Fruit fly (Drosophila melanogaster) whole organism, embryonic: Measurements from ENCODE around the gene UQCR-C2.

Source experiments
- Atf-2 ChIP-seq: fragments of 200-800 bp; sonication (Bioruptor generic); optimal IDR thresholded peaks from 2 replicates; lab custom pipeline; 2016; ENCODE audit warnings: missing biosample characterization, missing genetic modification characterization
- CG10321 ChIP-seq: fragments of 200-800 bp; sonication (Bioruptor generic); IDR thresholded peaks from 2 replicates; pipeline ENCODE4 v1.3.6; 2022; ENCODE audit warnings: missing biosample characterization, missing genetic modification characterization
- CG10462 ChIP-seq: fragments of 200-800 bp; sonication (Bioruptor generic); optimal IDR thresholded peaks from 2 replicates; lab custom pipeline; 2016; ENCODE audit warnings: missing biosample characterization, missing genetic modification characterization
- CG11247 ChIP-seq: fragments of 200-800 bp; sonication (Bioruptor generic); IDR thresholded peaks from 2 replicates; pipeline ENCODE4 v1.3.6; 2022; ENCODE audit warnings: missing biosample characterization, missing genetic modification characterization
- CG12155 ChIP-seq: fragments of 200-800 bp; sonication (Bioruptor generic); optimal IDR thresholded peaks from 3 replicates; lab custom pipeline; 2016; ENCODE audit warnings: missing biosample characterization, missing genetic modification characterization
- CG13287 ChIP-seq: fragments of 200-800 bp; sonication (Bioruptor generic); IDR thresholded peaks from 2 replicates; pipeline ENCODE4 v1.3.6; 2022; ENCODE audit warnings: missing biosample characterization, missing genetic modification characterization; ENCODE audit not compliant: partially characterized antibody
- CG13424 ChIP-seq: fragments of 200-800 bp; sonication (Bioruptor generic); optimal IDR thresholded peaks from 2 replicates; lab custom pipeline; 2019; ENCODE audit warnings: missing biosample characterization, mild to moderate bottlenecking, missing genetic modification characterization, moderate library complexity
- CG15514 ChIP-seq: fragments of 200-800 bp; sonication (Bioruptor generic); optimal IDR thresholded peaks from 3 replicates; lab custom pipeline; 2017; ENCODE audit warnings: missing biosample characterization, missing genetic modification characterization, mild to moderate bottlenecking, moderate library complexity, missing genetic modification reagents
- CG31224 ChIP-seq: fragments of 200-800 bp; sonication (Bioruptor generic); IDR thresholded peaks from 2 replicates; pipeline ENCODE4 v1.3.6; 2022; ENCODE audit warnings: missing biosample characterization, missing genetic modification characterization
- CG33213 ChIP-seq: fragments of 200-800 bp; sonication (Bioruptor generic); optimal IDR thresholded peaks from 3 replicates; lab custom pipeline; 2016; ENCODE audit warnings: missing biosample characterization, missing genetic modification characterization
- CG34422 ChIP-seq: fragments of 200-800 bp; sonication (Bioruptor generic); IDR thresholded peaks from 3 replicates; pipeline ENCODE4 v1.3.6; 2022; ENCODE audit warnings: missing biosample characterization, missing genetic modification characterization
- CG42726 ChIP-seq: fragments of 200-800 bp; sonication (Bioruptor generic); IDR thresholded peaks from 2 replicates; pipeline ENCODE4 v1.3.6; 2022; ENCODE audit warnings: missing biosample characterization, missing genetic modification characterization; ENCODE audit not compliant: partially characterized antibody
- CG4707 ChIP-seq: fragments of 200-800 bp; sonication (Bioruptor generic); optimal IDR thresholded peaks from 2 replicates; lab custom pipeline; 2018; ENCODE audit warnings: missing biosample characterization, mild to moderate bottlenecking, missing genetic modification characterization, moderate library complexity
- CG7987 ChIP-seq: fragments of 200-800 bp; sonication (Bioruptor generic); optimal IDR thresholded peaks from 2 replicates; lab custom pipeline; 2018; ENCODE audit warnings: missing biosample characterization, mild to moderate bottlenecking, missing genetic modification characterization, moderate library complexity
- CG8281 ChIP-seq: fragments of 200-800 bp; sonication (Bioruptor generic); optimal IDR thresholded peaks from 2 replicates; lab custom pipeline; 2018; ENCODE audit warnings: missing biosample characterization, mild to moderate bottlenecking, missing genetic modification characterization, moderate library complexity
- CG8290 ChIP-seq, 3 experiments: fragments of 200-800 bp; sonication (Bioruptor generic); optimal IDR thresholded peaks; 2 replicates each; lab custom pipeline; 2016 to 2019; ENCODE audit warnings: missing biosample characterization in 3 of 3, missing genetic modification characterization in 3 of 3, mild to moderate bottlenecking in 2 of 3, moderate library complexity in 1 of 3
- CG9609 ChIP-seq: fragments of 200-800 bp; sonication (Bioruptor generic); optimal IDR thresholded peaks from 3 replicates; lab custom pipeline; 2016; ENCODE audit warnings: missing biosample characterization, missing genetic modification characterization
- Camta ChIP-seq: fragments of 200-800 bp; sonication (Bioruptor generic); optimal IDR thresholded peaks from 2 replicates; lab custom pipeline; 2016; ENCODE audit warnings: missing biosample characterization, missing genetic modification characterization
- Dek ChIP-seq: fragments of 200-800 bp; sonication (Bioruptor generic); optimal IDR thresholded peaks from 3 replicates; lab custom pipeline; 2019; ENCODE audit warnings: missing biosample characterization, mild to moderate bottlenecking, missing genetic modification characterization, moderate library complexity
- Dfd ChIP-seq, 2 experiments: fragments of >200 bp; optimal IDR thresholded peaks; 2 replicates each; lab custom pipeline; 2017; ENCODE audit warnings: missing biosample characterization in 2 of 2, missing genetic modification characterization in 2 of 2
- H15 ChIP-seq: fragments of 200-800 bp; sonication (Bioruptor generic); IDR thresholded peaks from 3 replicates; pipeline ENCODE4 v1.3.6; 2022; ENCODE audit warnings: missing biosample characterization, missing genetic modification characterization
- HHEX ChIP-seq: fragments of 200-800 bp; sonication (Bioruptor generic); optimal IDR thresholded peaks from 3 replicates; lab custom pipeline; 2017; ENCODE audit warnings: missing biosample characterization, mild to moderate bottlenecking, missing genetic modification characterization, missing genetic modification reagents
- HLH4C ChIP-seq: fragments of 200-800 bp; sonication (Bioruptor generic); IDR thresholded peaks from 3 replicates; pipeline ENCODE4 v1.3.6; 2022; ENCODE audit warnings: missing biosample characterization, missing genetic modification characterization; ENCODE audit not compliant: partially characterized antibody
- Hr39 ChIP-seq: fragments of >200 bp; optimal IDR thresholded peaks from 2 replicates; lab custom pipeline; 2017
- Hsf ChIP-seq: fragments of 200-800 bp; sonication (Bioruptor generic); optimal IDR thresholded peaks from 3 replicates; lab custom pipeline; 2016; ENCODE audit warnings: missing biosample characterization, missing genetic modification characterization
- NfI ChIP-seq: fragments of 200-800 bp; sonication (Bioruptor generic); optimal IDR thresholded peaks from 3 replicates; lab custom pipeline; 2018; ENCODE audit warnings: missing biosample characterization, mild to moderate bottlenecking, missing genetic modification characterization, moderate library complexity
- Oli ChIP-seq: fragments of 200-800 bp; sonication (Bioruptor generic); optimal IDR thresholded peaks from 2 replicates; lab custom pipeline; 2018; ENCODE audit warnings: missing biosample characterization, mild to moderate bottlenecking, missing genetic modification characterization, moderate library complexity
- Scr ChIP-seq: fragments of 200-800 bp; sonication (Bioruptor generic); IDR thresholded peaks from 2 replicates; pipeline ENCODE4 v1.3.6; 2022; ENCODE audit warnings: missing biosample characterization, missing genetic modification characterization; ENCODE audit not compliant: partially characterized antibody
- Sry-β ChIP-seq: fragments of 200-800 bp; sonication (Bioruptor generic); optimal IDR thresholded peaks from 2 replicates; lab custom pipeline; 2018; ENCODE audit warnings: missing biosample characterization, mild to moderate bottlenecking, missing genetic modification characterization, moderate library complexity
- Stat92E ChIP-seq, 3 experiments: fragments of >200 bp in 2 of 3; fragments of 200-800 bp in 1 of 3; sonication (Bioruptor generic) in 1 of 3; optimal IDR thresholded peaks; 2 replicates each; lab custom pipeline; 2017 to 2019; ENCODE audit warnings: missing biosample characterization in 3 of 3, missing genetic modification characterization in 3 of 3, mild to moderate bottlenecking in 1 of 3, moderate library complexity in 1 of 3
- Vsx1 ChIP-seq: fragments of 200-800 bp; sonication (Bioruptor generic); optimal IDR thresholded peaks from 2 replicates; lab custom pipeline; 2017; ENCODE audit warnings: missing biosample characterization, mild to moderate bottlenecking, missing genetic modification characterization, missing genetic modification reagents
- az2 ChIP-seq: fragments of 200-800 bp; sonication (Bioruptor generic); optimal IDR thresholded peaks from 3 replicates; lab custom pipeline; 2016; ENCODE audit warnings: missing biosample characterization, missing genetic modification characterization
- disco-r ChIP-seq: fragments of 200-800 bp; sonication (Bioruptor generic); optimal IDR thresholded peaks from 2 replicates; lab custom pipeline; 2016; ENCODE audit warnings: missing biosample characterization, missing genetic modification characterization
- dmrt99B ChIP-seq: fragments of 200-800 bp; sonication (Bioruptor generic); optimal IDR thresholded peaks from 2 replicates; lab custom pipeline; 2018; ENCODE audit warnings: missing biosample characterization, mild to moderate bottlenecking, missing genetic modification characterization, moderate library complexity
- eyg ChIP-seq: fragments of 200-800 bp; sonication (Bioruptor generic); optimal IDR thresholded peaks from 3 replicates; lab custom pipeline; 2016; ENCODE audit warnings: missing biosample characterization, missing genetic modification characterization
- fd3F ChIP-seq: fragments of 200-800 bp; sonication (Bioruptor generic); optimal IDR thresholded peaks from 2 replicates; lab custom pipeline; 2018; ENCODE audit warnings: missing biosample characterization, mild to moderate bottlenecking, missing genetic modification characterization, moderate library complexity
- gcm ChIP-seq: fragments of 200-800 bp; sonication (Bioruptor generic); optimal IDR thresholded peaks from 2 replicates; lab custom pipeline; 2019; ENCODE audit warnings: missing biosample characterization, mild to moderate bottlenecking, missing genetic modification characterization, moderate library complexity
- gsb-n ChIP-seq: fragments of 200-800 bp; sonication (Bioruptor generic); optimal IDR thresholded peaks from 3 replicates; lab custom pipeline; 2018; ENCODE audit warnings: missing biosample characterization, mild to moderate bottlenecking, missing genetic modification characterization
- hth ChIP-seq: fragments of >200 bp; optimal IDR thresholded peaks from 2 replicates; lab custom pipeline; 2017; ENCODE audit warnings: inconsistent platforms
- lbe ChIP-seq: fragments of 200-800 bp; sonication (Bioruptor generic); optimal IDR thresholded peaks from 2 replicates; lab custom pipeline; 2016; ENCODE audit warnings: missing biosample characterization, mild to moderate bottlenecking, missing genetic modification characterization
- lola ChIP-seq, 3 experiments: fragments of >200 bp in 2 of 3; fragments of 200-800 bp in 1 of 3; sonication (Bioruptor generic) in 1 of 3; optimal IDR thresholded peaks; 2 replicates each; lab custom pipeline; 2017 to 2019; ENCODE audit warnings: missing biosample characterization in 3 of 3, missing genetic modification characterization in 3 of 3, mild to moderate bottlenecking in 1 of 3, moderate library complexity in 1 of 3
- mld ChIP-seq: fragments of 200-800 bp; sonication (Bioruptor generic); IDR thresholded peaks from 3 replicates; pipeline ENCODE4 v1.3.6; 2022; ENCODE audit warnings: missing biosample characterization, missing genetic modification characterization; ENCODE audit not compliant: partially characterized antibody
- scrt ChIP-seq: fragments of 200-800 bp; sonication (Bioruptor generic); optimal IDR thresholded peaks from 2 replicates; lab custom pipeline; 2018; ENCODE audit warnings: missing biosample characterization, mild to moderate bottlenecking, missing genetic modification characterization, moderate library complexity
- so ChIP-seq: fragments of 200-800 bp; sonication (Bioruptor generic); IDR thresholded peaks from 3 replicates; pipeline ENCODE4 v1.3.6; 2022; ENCODE audit warnings: missing biosample characterization, missing genetic modification characterization
- stc ChIP-seq: fragments of 200-800 bp; sonication (Bioruptor generic); IDR thresholded peaks from 2 replicates; pipeline ENCODE4 v1.3.6; 2022; ENCODE audit warnings: missing biosample characterization, missing genetic modification characterization
- toy ChIP-seq: fragments of 200-800 bp; sonication (Bioruptor generic); IDR thresholded peaks from 2 replicates; pipeline ENCODE4 v1.3.6; 2022; ENCODE audit warnings: missing biosample characterization, missing genetic modification characterization
- ttk ChIP-seq: fragments of 200-800 bp; sonication (Bioruptor generic); IDR thresholded peaks from 2 replicates; pipeline ENCODE4 v2.1.2; 2022; ENCODE audit warnings: missing biosample characterization, missing genetic modification characterization
- unc-4 ChIP-seq: fragments of 200-800 bp; sonication (Bioruptor generic); IDR thresholded peaks from 2 replicates; pipeline ENCODE4 v1.3.6; 2022; ENCODE audit warnings: missing biosample characterization, missing genetic modification characterization; ENCODE audit not compliant: partially characterized antibody
- usp ChIP-seq: fragments of >200 bp; optimal IDR thresholded peaks from 2 replicates; lab custom pipeline; 2017; ENCODE audit warnings: missing biosample characterization, missing genetic modification characterization

Gene UQCR-C2

DNA sequence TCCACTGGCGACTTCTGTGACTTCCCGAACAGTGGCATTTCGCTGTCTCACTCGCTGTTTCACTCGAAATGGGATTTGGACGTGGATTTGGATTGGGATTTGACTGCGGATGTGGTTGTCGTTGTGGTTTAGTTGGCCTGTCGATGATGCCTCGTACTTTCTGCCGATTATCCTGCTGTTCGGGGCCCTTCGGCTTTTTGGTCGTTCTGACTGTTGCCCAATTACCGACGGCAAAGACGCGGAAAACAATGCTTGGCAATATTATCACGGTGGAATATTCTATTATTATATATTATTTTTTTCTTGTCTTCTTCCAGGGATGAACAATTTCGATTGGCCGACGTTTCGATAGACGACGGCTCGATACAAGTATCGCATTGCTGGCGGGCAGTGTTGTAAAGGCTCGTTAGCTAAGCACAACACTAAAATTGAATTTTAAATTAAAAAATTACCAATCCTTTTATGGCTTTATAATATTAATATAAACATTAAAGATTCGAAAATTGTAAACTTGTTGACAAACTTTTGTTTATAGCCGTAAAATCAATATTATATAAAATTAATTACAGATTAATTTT is 31.3 kb downstream of the UQCR-C2 start, which contains the start of gene Mo25 (continued):
- no peak for TF ChIP-seq ttk
- no peak for TF ChIP-seq CG34422 (GFP tag; lab: Robert Waterston, UW)
- TF ChIP-seq CG33213 (GFP tag; lab: Kevin White, UChicago), result no peak
- TF ChIP-seq NfI, result peak; percentile 46
- no peak for TF ChIP-seq stc (GFP tag; lab: Robert Waterston, UW)
- no peak for TF ChIP-seq CG7987 (GFP tag; lab: Kevin White, UChicago)
- TF ChIP-seq fd3F (GFP tag; lab: Kevin White, UChicago), result peak; percentile 28
- TF ChIP-seq disco-r (GFP tag; lab: Kevin White, UChicago), result no peak
- no peak for TF ChIP-seq H15
- no peak for TF ChIP-seq HHEX (GFP tag; lab: Kevin White, UChicago)
- no peak for TF ChIP-seq eyg (GFP tag; lab: Kevin White, UChicago)
- peak; percentile 52 for TF ChIP-seq az2 (GFP tag; lab: Kevin White, UChicago)
- peak; percentile 35; the same call in 1 of the 2 replicates for TF ChIP-seq CG11247 (GFP tag; lab: Robert Waterston, UW)
- TF ChIP-seq CG12155 (GFP tag; lab: Kevin White, UChicago), result peak; percentile 46
- TF ChIP-seq CG15514 (GFP tag; lab: Kevin White, UChicago), result peak; percentile 65
- TF ChIP-seq Dfd (GFP tag; optimal IDR thresholded peaks at IDR 0.05; lab: Kevin White, UChicago), result no peak
- no peak for TF ChIP-seq Camta (GFP tag; lab: Kevin White, UChicago)
- no peak for TF ChIP-seq Hsf (GFP tag; lab: Kevin White, UChicago)
- TF ChIP-seq CG8281 (tag; lab: Kevin White, UChicago), result no peak
- TF ChIP-seq CG4707 (GFP tag; lab: Kevin White, UChicago), result no peak
- no peak for TF ChIP-seq CG9609 (GFP tag; lab: Kevin White, UChicago)
- no peak for TF ChIP-seq toy (GFP tag; lab: Robert Waterston, UW)
- TF ChIP-seq CG10462 (GFP tag; lab: Kevin White, UChicago), result no peak
- TF ChIP-seq CG8290 (GFP tag; optimal IDR thresholded peaks at IDR 0.05; lab: Kevin White, UChicago), result no peak
- no peak for TF ChIP-seq CG8290 (tag; optimal IDR thresholded peaks at IDR 0.05; lab: Kevin White, UChicago)
- peak; percentile 72 for TF ChIP-seq Scr (GFP tag; lab: Robert Waterston, UW)
- TF ChIP-seq Hr39, result no peak
- TF ChIP-seq CG13287 (GFP tag; lab: Robert Waterston, UW), result peak; percentile 86
- peak; percentile 5 for TF ChIP-seq gcm (GFP tag; lab: Kevin White, UChicago)
- TF ChIP-seq usp (GFP tag; lab: Kevin White, UChicago), result no peak
- TF ChIP-seq Oli, result no peak
- TF ChIP-seq CG42726, result peak; percentile 47; the same call in 1 of the 2 replicates
- no peak for TF ChIP-seq Atf-2 (GFP tag; lab: Kevin White, UChicago)
- peak; percentile 81 for TF ChIP-seq unc-4
- TF ChIP-seq lola (GFP tag; optimal IDR thresholded peaks at IDR 0.05; lab: Kevin White, UChicago), result no peak
- TF ChIP-seq hth, result no peak
- TF ChIP-seq scrt, result peak; percentile 14
- peak; percentile 66; the same call in 2 of the 3 replicates for TF ChIP-seq HLH4C (GFP tag; lab: Robert Waterston, UW)
- no peak for TF ChIP-seq Stat92E (GFP tag; optimal IDR thresholded peaks at IDR 0.05; lab: Kevin White, UChicago)
- TF ChIP-seq mld, result no peak; the same call in 2 of the 3 replicates
- TF ChIP-seq CG31224 (GFP tag; lab: Robert Waterston, UW), result 0 out of 2 replicates have a peak, but pooled peaks have one; percentile 17
- no peak for TF ChIP-seq dmrt99B (tag; lab: Kevin White, UChicago)
- no peak for TF ChIP-seq Vsx1 (GFP tag; lab: Kevin White, UChicago)
- no peak; the same call in 1 of the 2 replicates for TF ChIP-seq CG10321 (GFP tag; lab: Robert Waterston, UW)
- no peak for TF ChIP-seq so
- TF ChIP-seq CG13424 (tag; lab: Kevin White, UChicago), result peak; percentile 29
- TF ChIP-seq Sry-β, result no peak
- peak; percentile 43 for TF ChIP-seq Dek (tag; lab: Kevin White, UChicago)
- TF ChIP-seq gsb-n (tag; lab: Kevin White, UChicago), result no peak
- peak; percentile 83 for TF ChIP-seq lbe
